Fruit fly (Drosophila melanogaster) Kc167 (cell line): ENCODE data around the gene Grx5.

Experiments
- Sin3A ChIP-seq: fragments of >200 bp; optimal IDR thresholded peaks from 2 replicates; lab custom pipeline; 2018; ENCODE audit warnings: missing external identifiers
- h ChIP-seq: fragments of >200 bp; optimal IDR thresholded peaks from 3 replicates; lab custom pipeline; 2018; ENCODE audit warnings: missing external identifiers
- insv ChIP-seq: fragments of >200 bp; optimal IDR thresholded peaks from 3 replicates; lab custom pipeline; 2018; ENCODE audit warnings: missing external identifiers
- ttk ChIP-seq: sonication (Bioruptor generic); optimal IDR thresholded peaks from 2 replicates; lab custom pipeline; 2017; ENCODE audit warnings: missing external identifiers

DNA sequence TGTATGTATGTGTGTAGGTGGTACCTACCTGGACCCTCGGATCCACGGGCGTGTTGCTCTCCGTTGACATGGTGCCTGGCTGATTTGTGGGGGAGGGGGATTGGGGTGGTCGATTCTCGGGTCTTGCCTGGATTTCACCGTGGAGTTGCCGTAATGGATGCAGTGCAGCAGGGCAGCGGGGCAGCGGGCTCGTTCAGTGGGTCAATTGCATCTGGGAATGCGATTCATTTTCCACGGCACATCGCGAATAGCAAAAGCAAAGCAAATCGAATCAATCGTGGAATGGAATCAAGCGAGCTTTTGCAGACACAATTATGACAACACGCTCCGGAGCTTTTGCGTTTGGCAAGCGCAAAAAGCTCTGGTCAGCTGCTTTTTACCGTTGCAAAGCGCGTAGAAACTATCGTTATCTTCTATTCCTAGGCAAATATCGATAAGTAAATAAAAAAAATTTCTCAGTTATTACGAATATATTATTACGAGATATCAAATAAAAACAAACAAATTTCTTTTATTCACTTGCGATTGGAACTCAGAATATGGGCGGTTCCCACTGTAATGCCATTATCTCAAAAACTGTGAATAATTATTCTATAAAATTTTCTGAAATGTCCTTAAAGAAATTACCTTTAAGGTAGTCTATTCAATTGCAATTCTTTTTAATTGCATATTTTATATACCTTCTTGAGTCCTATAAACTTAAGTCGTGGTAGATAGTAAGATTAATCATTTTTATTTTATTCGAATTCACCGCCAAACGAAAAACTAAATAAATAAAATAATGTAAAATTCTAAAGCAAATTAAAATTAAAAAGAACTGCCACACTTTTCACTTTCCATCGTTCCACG is 6.1 kb downstream of the Grx5 start, which contains the start of gene CG14408:
- no peak for TF ChIP-seq h
- TF ChIP-seq Sin3A (lab: Kevin White, UChicago): no peak
- TF ChIP-seq ttk (lab: Kevin White, UChicago): no peak
- no peak for TF ChIP-seq insv
